Worm (Caenorhabditis elegans) whole organism, L1 larva: ENCODE measurements around the gene F36A4.5.

Experiments used
- elt-2 ChIP-seq: sonication (generic microtip); optimal IDR thresholded peaks from 2 replicates; lab custom pipeline; 2016; ENCODE audit warnings: missing genetic modification characterization, mild to moderate bottlenecking, inconsistent platforms, missing compliant biosample characterization, missing genetic modification reagents
- fos-1 ChIP-seq: fragments of 150-350 bp; optimal IDR thresholded peaks from 2 replicates; lab custom pipeline; 2014; ENCODE audit warnings: missing biosample characterization, missing genetic modification characterization
- lsy-2 ChIP-seq, 2 experiments: fragments of 150-350 bp; optimal IDR thresholded peaks; 2 replicates each; lab custom pipeline; 2014; ENCODE audit warnings: missing biosample characterization in 2 of 2, missing genetic modification characterization in 2 of 2
- nhr-237 ChIP-seq: fragments of 150-350 bp; optimal IDR thresholded peaks from 2 replicates; lab custom pipeline; 2014; ENCODE audit warnings: missing biosample characterization, missing genetic modification characterization

DNA sequence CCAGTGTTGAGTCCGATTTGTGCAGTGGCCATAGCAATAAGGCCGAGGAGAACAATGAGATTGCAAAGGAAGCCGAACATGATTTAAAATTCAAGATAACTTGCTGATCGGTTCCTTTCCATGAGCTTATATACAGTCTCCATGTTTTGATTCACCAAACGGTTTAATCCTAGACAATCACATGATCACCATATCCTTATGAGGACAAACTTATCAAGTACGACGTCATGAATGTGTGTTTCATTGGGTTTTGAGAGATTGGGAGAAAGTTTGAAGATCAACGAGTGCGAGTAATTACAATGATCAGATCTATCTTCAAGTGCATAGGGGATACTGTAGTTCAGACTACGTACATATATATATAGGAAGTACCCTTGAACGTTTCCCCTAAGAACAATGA lies 25.1 kb downstream of the F36A4.5 start, which contains the start of gene dct-7:
- no peak for TF ChIP-seq lsy-2 (tag; optimal IDR thresholded peaks at IDR 0.05; lab: Kevin White, UChicago)
- TF ChIP-seq nhr-237: no peak
- TF ChIP-seq elt-2 (tag; lab: Kevin White, UChicago): no peak
- no peak for TF ChIP-seq fos-1 (tag; lab: Kevin White, UChicago)
